Fruit fly (Drosophila melanogaster): Measurements from ENCODE around the gene Mob2.

The Mob2 gene

DNA sequence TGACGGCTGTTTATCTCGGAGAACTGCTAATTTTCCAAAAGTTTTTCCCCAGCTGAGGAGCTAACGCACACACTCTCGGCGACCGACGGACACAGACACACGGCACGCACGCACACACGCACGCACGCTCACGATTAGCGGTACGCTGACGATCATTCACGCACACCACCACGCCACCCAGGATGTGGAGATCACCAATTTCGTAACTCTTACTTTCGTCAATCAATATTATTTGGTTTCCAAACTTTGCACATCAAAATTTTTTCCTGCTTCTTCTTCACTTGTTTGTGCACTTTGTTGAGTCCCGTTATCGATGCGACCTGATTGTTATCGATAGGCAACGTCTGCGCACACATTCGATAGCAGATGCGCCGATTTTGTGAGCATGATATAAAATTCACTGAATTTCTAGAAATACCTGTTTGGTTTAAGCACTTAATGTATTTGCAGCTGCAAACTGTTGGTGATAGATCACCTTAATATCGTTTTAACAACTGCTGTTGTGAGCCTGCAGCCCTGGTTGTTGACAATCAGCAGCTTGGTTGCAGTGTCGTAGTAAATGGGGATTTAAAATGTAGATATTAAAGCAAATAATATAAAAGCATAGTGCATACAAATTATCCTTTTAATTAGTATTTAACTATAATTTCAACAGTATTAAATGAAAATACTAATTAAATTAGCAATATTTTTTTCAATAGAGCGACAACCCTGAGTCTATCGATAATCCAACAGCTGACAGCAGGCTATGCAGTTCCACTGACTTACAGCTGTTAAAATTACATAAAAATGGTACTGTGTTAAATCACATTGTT, at the start of gene Mob2, which contains the start of gene CG7394:
Gene Mob2, minus strand, starts transcription at position 288 of the 815 bp plus-strand sequence.
Gene CG7394, plus strand, starts transcription at position 51 of the 815 bp plus-strand sequence.
- TF ChIP-seq usp (GFP tag; optimal IDR thresholded peaks at IDR 0.05) (no peak), Dll (optimal IDR thresholded peaks at IDR 0.05) (no peak), pan (optimal IDR thresholded peaks at IDR 0.05) (no peak), EcR (GFP tag; optimal IDR thresholded peaks at IDR 0.05) (no peak), CG8478 (optimal IDR thresholded peaks at IDR 0.05) (no peak), psq (optimal IDR thresholded peaks at IDR 0.05) (no peak)

- TF ChIP-seq pan (optimal IDR thresholded peaks at IDR 0.05), result no peak
- TF ChIP-seq EcR (GFP tag; optimal IDR thresholded peaks at IDR 0.05), result no peak
- no peak for TF ChIP-seq Dll (optimal IDR thresholded peaks at IDR 0.05)
- TF ChIP-seq psq (optimal IDR thresholded peaks at IDR 0.05), result no peak
- TF ChIP-seq CG8478 (optimal IDR thresholded peaks at IDR 0.05), result no peak
- TF ChIP-seq usp (GFP tag; optimal IDR thresholded peaks at IDR 0.05), result no peak
These were observed 47.8 kb upstream of the Mob2 start, which contains the start of gene CG42832 for dm6 chr3L:11609835-11610234. Gene CG42832 (plus strand): TSS chr3L:11610135.

DNA sequence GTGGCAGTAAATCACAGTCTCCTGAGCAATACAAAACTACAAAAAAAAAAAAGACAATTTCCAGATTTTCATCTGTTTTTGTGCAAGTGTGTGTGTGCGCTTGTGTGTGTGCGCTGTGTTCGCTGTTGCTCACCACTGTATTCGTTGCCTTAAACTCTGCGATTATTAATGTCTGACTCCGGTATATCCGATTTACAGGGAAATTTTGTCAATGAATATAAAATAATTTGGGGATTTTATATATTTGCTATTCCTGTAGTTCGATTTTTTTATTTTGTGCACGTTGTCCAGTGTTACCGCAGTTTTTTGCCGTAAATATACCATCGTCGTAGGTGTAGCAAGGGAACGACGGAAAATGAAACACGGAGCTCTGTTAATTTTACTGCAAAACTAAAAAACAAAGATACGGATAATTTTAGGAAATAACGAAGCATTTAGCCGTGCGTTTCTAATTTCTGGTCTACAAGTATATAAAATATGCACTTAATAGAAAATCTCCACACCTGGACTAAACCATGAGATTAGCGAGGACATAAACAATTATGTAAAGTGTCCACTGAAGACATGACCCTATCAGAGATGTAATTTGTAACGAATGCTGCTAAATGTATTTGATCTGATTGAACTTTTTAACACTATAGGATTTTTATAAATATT, 47.2 kb upstream of the Mob2 start, which contains the start of gene Duba:
Gene Duba, minus strand, starts transcription at position 313 of the 657 bp plus-strand sequence.
- TF ChIP-seq pan (optimal IDR thresholded peaks at IDR 0.05) (no peak), Dll (optimal IDR thresholded peaks at IDR 0.05) (no peak), usp (GFP tag; optimal IDR thresholded peaks at IDR 0.05) (no peak), EcR (GFP tag; optimal IDR thresholded peaks at IDR 0.05) (no peak), psq (optimal IDR thresholded peaks at IDR 0.05) (no peak), CG8478 (optimal IDR thresholded peaks at IDR 0.05) (no peak)

DNA sequence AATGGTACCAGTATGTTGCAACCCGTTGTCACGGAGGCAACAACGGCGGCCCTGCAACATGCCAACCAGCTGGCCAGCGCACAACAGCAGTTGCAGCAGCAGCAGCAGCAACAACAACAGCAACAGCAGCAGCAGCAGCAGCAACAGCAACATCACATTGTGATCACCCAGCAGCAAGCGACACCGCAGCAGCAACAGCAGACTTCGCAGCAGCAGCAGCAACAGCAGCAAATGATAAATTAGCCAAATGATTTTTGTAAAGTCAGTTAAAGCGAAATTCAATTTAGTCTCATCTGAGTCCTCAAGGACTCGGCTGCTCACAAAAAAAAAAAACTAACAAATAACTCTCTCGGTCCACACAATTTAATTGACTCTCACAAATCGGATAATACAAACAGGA, 42.2 kb upstream of the Mob2 start:
- TF ChIP-seq CG8478 (optimal IDR thresholded peaks at IDR 0.05), result no peak
- no peak for TF ChIP-seq usp (GFP tag; optimal IDR thresholded peaks at IDR 0.05)
- TF ChIP-seq EcR (GFP tag; optimal IDR thresholded peaks at IDR 0.05), result no peak
- TF ChIP-seq pan (optimal IDR thresholded peaks at IDR 0.05), result no peak
- no peak for TF ChIP-seq psq (optimal IDR thresholded peaks at IDR 0.05)

DNA sequence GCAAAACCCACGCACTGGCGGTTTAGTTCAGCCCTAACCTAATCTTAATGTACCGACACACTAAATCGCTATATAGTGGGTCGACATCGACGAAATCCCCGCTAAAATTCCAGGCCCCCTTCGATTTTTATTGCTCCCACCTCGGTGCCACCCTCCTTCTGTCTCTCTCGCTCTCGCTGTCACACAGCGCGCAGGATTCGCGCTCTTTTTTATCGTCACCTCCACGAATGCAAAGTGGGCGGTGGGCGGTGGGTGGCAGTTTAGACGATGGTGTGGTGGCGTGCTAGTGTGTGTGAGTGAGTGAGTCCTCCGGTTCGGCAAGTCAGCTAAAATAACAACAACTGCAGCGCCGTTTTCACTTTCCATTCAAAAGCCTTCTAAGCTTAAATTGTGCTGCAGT, 40.0 kb upstream of the Mob2 start:
- no peak for TF ChIP-seq usp (GFP tag; optimal IDR thresholded peaks at IDR 0.05)
- no peak for TF ChIP-seq psq (optimal IDR thresholded peaks at IDR 0.05)
- TF ChIP-seq Dll (optimal IDR thresholded peaks at IDR 0.05), result no peak
- no peak for TF ChIP-seq CG8478 (optimal IDR thresholded peaks at IDR 0.05)
- no peak for TF ChIP-seq pan (optimal IDR thresholded peaks at IDR 0.05)
- TF ChIP-seq EcR (GFP tag; optimal IDR thresholded peaks at IDR 0.05), result no peak

dm6 chr3L:11601133-11601532, 39.1 kb upstream of the Mob2 start:
- TF ChIP-seq usp (GFP tag; optimal IDR thresholded peaks at IDR 0.05), result no peak
- TF ChIP-seq Dll (optimal IDR thresholded peaks at IDR 0.05), result no peak
- TF ChIP-seq pan (optimal IDR thresholded peaks at IDR 0.05), result no peak
- no peak for TF ChIP-seq CG8478 (optimal IDR thresholded peaks at IDR 0.05)
- no peak for TF ChIP-seq EcR (GFP tag; optimal IDR thresholded peaks at IDR 0.05)

DNA sequence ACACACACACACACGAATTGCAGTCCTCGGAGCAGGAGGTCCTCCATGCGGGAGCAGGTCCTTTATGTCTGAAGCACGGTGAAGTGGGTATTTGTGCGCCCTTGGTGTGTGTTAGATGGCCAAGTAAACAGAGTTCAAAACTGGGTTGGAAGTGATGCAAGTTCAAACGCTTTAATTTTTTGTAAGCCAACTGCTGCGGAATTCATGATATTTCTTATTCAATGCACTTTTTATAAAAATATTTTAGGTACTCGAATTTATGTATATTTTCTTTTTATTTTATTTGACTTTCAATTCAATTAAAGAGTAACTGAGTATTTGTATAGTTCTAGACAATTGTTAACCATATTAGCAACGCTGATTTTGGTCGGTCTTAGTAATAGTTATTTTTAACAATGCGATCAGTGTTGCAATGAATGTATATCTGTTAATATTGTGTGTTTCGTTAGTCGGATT, 38.0 kb upstream of the Mob2 start, which contains the start of the genes CG14137 and CG46394:
Gene CG14137, minus strand, starts transcription at position 101 of the 456 bp plus-strand sequence.
Gene CG46394, plus strand, starts transcription at position 406 of the 456 bp plus-strand sequence.
- TF ChIP-seq CG8478 (optimal IDR thresholded peaks at IDR 0.05) (no peak), pan (optimal IDR thresholded peaks at IDR 0.05) (no peak), Dll (optimal IDR thresholded peaks at IDR 0.05) (no peak), usp (GFP tag; optimal IDR thresholded peaks at IDR 0.05) (no peak), EcR (GFP tag; optimal IDR thresholded peaks at IDR 0.05) (no peak), psq (optimal IDR thresholded peaks at IDR 0.05) (no peak)

DNA sequence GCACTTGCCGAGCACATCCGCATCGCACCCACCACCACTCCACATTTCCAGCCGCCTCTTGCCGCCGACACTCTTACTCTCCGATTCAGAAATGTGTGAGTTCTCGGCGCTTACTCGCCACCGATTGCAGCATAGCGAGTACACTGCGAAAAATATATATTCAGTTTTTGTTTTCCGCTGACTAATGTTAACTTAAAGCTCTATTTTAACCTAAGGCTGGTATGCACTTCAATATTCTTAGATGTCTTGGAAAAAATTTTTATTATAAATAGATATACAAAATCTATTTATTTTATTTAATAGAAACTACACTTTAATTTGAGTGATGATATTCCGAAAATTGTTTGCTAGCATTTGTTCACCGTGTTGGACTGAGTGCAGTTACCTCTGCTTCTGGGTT, 37.2 kb upstream of the Mob2 start:
- TF ChIP-seq psq (optimal IDR thresholded peaks at IDR 0.05) (no peak), EcR (GFP tag; optimal IDR thresholded peaks at IDR 0.05) (no peak), usp (GFP tag; optimal IDR thresholded peaks at IDR 0.05) (no peak), CG8478 (optimal IDR thresholded peaks at IDR 0.05) (no peak), Dll (optimal IDR thresholded peaks at IDR 0.05) (no peak), pan (optimal IDR thresholded peaks at IDR 0.05) (no peak)

DNA sequence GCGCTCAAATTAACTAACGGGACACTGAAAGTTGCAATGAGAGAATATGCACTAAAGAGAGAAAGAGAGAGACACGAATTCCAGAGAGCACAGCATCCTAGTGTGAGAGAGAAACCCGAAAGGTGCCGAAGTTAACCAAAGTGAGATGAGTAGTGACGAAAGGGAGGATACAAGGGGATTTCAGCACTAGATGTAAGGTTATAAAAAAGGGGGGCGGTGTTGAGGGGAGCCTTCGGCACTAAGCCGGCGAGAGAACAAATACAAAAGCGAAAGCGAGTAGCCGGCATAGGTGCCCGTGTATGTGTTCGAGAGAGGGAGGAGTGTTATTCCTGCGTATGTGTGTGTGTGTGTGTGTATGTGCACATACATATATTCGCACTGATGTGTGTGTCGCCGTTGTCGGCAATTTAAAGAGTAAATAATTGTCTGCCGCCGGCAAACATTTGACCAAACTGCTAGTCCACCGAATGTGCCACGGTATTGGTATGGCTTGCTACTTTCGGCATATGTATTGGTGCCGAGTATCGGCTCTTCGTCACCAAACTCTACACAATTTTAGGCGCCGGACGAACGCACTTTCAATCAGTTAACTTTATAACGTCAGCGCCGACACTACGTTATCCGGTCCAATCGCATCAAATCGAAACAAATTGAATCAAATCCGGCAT, 34.7 kb upstream of the Mob2 start, which contains the start of gene CG7368:
Gene CG7368, plus strand, starts transcription at position 618 of the 668 bp plus-strand sequence.
- TF ChIP-seq EcR (GFP tag; optimal IDR thresholded peaks at IDR 0.05), result no peak
- no peak for TF ChIP-seq Dll (optimal IDR thresholded peaks at IDR 0.05)
- TF ChIP-seq usp (GFP tag; optimal IDR thresholded peaks at IDR 0.05), result no peak
- no peak for TF ChIP-seq pan (optimal IDR thresholded peaks at IDR 0.05)
- no peak for TF ChIP-seq psq (optimal IDR thresholded peaks at IDR 0.05)
- no peak for TF ChIP-seq CG8478 (optimal IDR thresholded peaks at IDR 0.05)

- TF ChIP-seq EcR (GFP tag; optimal IDR thresholded peaks at IDR 0.05) (no peak), pan (optimal IDR thresholded peaks at IDR 0.05) (no peak), Dll (optimal IDR thresholded peaks at IDR 0.05) (no peak), psq (optimal IDR thresholded peaks at IDR 0.05) (no peak), CG8478 (optimal IDR thresholded peaks at IDR 0.05) (no peak), usp (GFP tag; optimal IDR thresholded peaks at IDR 0.05) (no peak)
These were observed 31.7 kb upstream of the Mob2 start for dm6 chr3L:11593778-11594177.

DNA sequence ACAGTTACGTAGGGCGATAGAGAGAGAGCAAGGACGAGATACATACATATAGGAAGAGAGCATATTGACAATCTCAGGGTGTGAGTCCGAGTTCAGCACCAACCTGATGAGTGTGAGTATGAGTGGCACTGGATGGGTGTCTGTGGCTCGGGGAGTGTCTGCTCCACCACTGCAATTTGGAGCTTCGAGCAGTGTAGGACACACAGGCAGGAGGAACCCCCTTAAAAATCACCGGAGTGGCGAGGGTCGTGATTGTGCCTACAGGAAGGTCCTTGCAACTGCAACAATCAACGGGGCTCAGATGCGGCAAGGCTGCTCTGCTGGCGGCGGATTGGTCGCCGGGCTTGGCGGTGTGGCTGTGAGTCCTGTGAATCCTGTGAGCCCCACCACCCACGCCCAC, 29.8 kb upstream of the Mob2 start:
- TF ChIP-seq EcR (GFP tag; optimal IDR thresholded peaks at IDR 0.05), result no peak
- TF ChIP-seq usp (GFP tag; optimal IDR thresholded peaks at IDR 0.05), result no peak
- no peak for TF ChIP-seq psq (optimal IDR thresholded peaks at IDR 0.05)
- no peak for TF ChIP-seq Dll (optimal IDR thresholded peaks at IDR 0.05)
- no peak for TF ChIP-seq CG8478 (optimal IDR thresholded peaks at IDR 0.05)
- TF ChIP-seq pan (optimal IDR thresholded peaks at IDR 0.05), result no peak

Measured in whole organism.